Worm (Caenorhabditis elegans) whole organism, L3 larva: Measurements from ENCODE around the gene T20B5.2.
A peak's percentile ranks its signal among the peaks of the same experiment; 100 is the strongest.

Source experiments
- R02D3.7 ChIP-seq: fragments of 150-350 bp; optimal IDR thresholded peaks from 2 replicates; lab custom pipeline; 2014; ENCODE audit warnings: missing biosample characterization, missing genetic modification characterization
- ZK546.5 ChIP-seq: sonication (generic microtip); optimal IDR thresholded peaks from 2 replicates; lab custom pipeline; 2017; ENCODE audit warnings: missing biosample characterization, missing genetic modification characterization
- aly-2 ChIP-seq: fragments of 150-350 bp; optimal IDR thresholded peaks from 2 replicates; lab custom pipeline; 2014; ENCODE audit warnings: missing biosample characterization, missing genetic modification characterization
- ama-1 ChIP-seq: fragments of 150-350 bp; optimal IDR thresholded peaks from 2 replicates; lab custom pipeline; 2018
- ceh-16 ChIP-seq: sonication (generic microtip); optimal IDR thresholded peaks from 2 replicates; lab custom pipeline; 2017; ENCODE audit warnings: missing biosample characterization, missing genetic modification characterization
- ceh-28 ChIP-seq: fragments of 150-350 bp; optimal IDR thresholded peaks from 2 replicates; lab custom pipeline; 2014; ENCODE audit warnings: missing biosample characterization, missing genetic modification reagents, missing genetic modification characterization
- ceh-82 ChIP-seq: fragments of 150-350 bp; optimal IDR thresholded peaks from 2 replicates; lab custom pipeline; 2014; ENCODE audit warnings: missing biosample characterization, missing genetic modification characterization
- ceh-9 ChIP-seq: sonication (generic microtip); optimal IDR thresholded peaks from 2 replicates; lab custom pipeline; 2018; ENCODE audit warnings: missing biosample characterization, missing genetic modification characterization
- daf-12 ChIP-seq: fragments of 150-350 bp; optimal IDR thresholded peaks from 2 replicates; lab custom pipeline; 2014; ENCODE audit warnings: missing biosample characterization, missing genetic modification reagents, missing genetic modification characterization
- egl-27 ChIP-seq: sonication (generic microtip); optimal IDR thresholded peaks from 4 replicates; lab custom pipeline; 2017; ENCODE audit warnings: missing biosample characterization, missing genetic modification reagents, missing genetic modification characterization
- egl-5 ChIP-seq: fragments of 150-350 bp; optimal IDR thresholded peaks from 2 replicates; lab custom pipeline; 2017; ENCODE audit warnings: missing biosample characterization, missing genetic modification reagents, missing genetic modification characterization, inconsistent platforms
- elt-1 ChIP-seq: fragments of 150-350 bp; optimal IDR thresholded peaks from 2 replicates; lab custom pipeline; 2014; ENCODE audit warnings: missing biosample characterization, missing genetic modification characterization
- elt-2 ChIP-seq: sonication (generic microtip); optimal IDR thresholded peaks from 2 replicates; lab custom pipeline; 2016; ENCODE audit warnings: missing genetic modification reagents, mild to moderate bottlenecking, missing genetic modification characterization, missing compliant biosample characterization
- elt-3 ChIP-seq, 3 experiments: fragments of 150-350 bp in 1 of 3; sonication (generic microtip) in 2 of 3; optimal IDR thresholded peaks; 2 replicates in 2 of 3; 4 replicates in 1 of 3; lab custom pipeline; 2014 to 2017; ENCODE audit warnings: missing biosample characterization in 3 of 3, missing genetic modification characterization in 3 of 3
- eor-1 ChIP-seq, 2 experiments: fragments of 150-350 bp; optimal IDR thresholded peaks; 2 replicates each; lab custom pipeline; 2014 to 2018; ENCODE audit warnings: missing biosample characterization in 2 of 2, missing genetic modification characterization in 2 of 2
- fkh-10 ChIP-seq: sonication (generic microtip); optimal IDR thresholded peaks from 2 replicates; lab custom pipeline; 2017; ENCODE audit warnings: missing biosample characterization, missing genetic modification reagents, missing genetic modification characterization
- fkh-2 ChIP-seq: fragments of 150-350 bp; optimal IDR thresholded peaks from 2 replicates; lab custom pipeline; 2014; ENCODE audit warnings: missing biosample characterization, missing genetic modification reagents, missing genetic modification characterization
- fos-1 ChIP-seq: fragments of 150-350 bp; optimal IDR thresholded peaks from 2 replicates; lab custom pipeline; 2014; ENCODE audit warnings: missing biosample characterization, missing genetic modification characterization
- hmg-11 ChIP-seq: sonication (generic microtip); optimal IDR thresholded peaks from 2 replicates; lab custom pipeline; 2016; ENCODE audit warnings: missing genetic modification characterization, missing compliant biosample characterization
- jun-1 ChIP-seq: fragments of 150-350 bp; optimal IDR thresholded peaks from 2 replicates; lab custom pipeline; 2014; ENCODE audit warnings: missing biosample characterization, missing genetic modification reagents, missing genetic modification characterization
- lin-15B ChIP-seq: fragments of 150-350 bp; optimal IDR thresholded peaks from 2 replicates; lab custom pipeline; 2014; ENCODE audit warnings: missing biosample characterization, missing genetic modification characterization
- lin-39 ChIP-seq: fragments of 150-350 bp; optimal IDR thresholded peaks from 2 replicates; lab custom pipeline; 2018; ENCODE audit warnings: missing biosample characterization, missing genetic modification reagents, missing genetic modification characterization
- lsy-12 ChIP-seq: sonication (generic microtip); optimal IDR thresholded peaks from 2 replicates; lab custom pipeline; 2016; ENCODE audit warnings: mild to moderate bottlenecking, missing genetic modification characterization, missing compliant biosample characterization
- mdl-1 ChIP-seq: fragments of 150-350 bp; optimal IDR thresholded peaks from 2 replicates; lab custom pipeline; 2014; ENCODE audit warnings: missing biosample characterization, missing genetic modification characterization
- mml-1 ChIP-seq: fragments of 150-350 bp; sonication (generic microtip); optimal IDR thresholded peaks from 3 replicates; lab custom pipeline; 2014; ENCODE audit warnings: missing biosample characterization, missing genetic modification characterization
- nfya-1 ChIP-seq: sonication (generic microtip); optimal IDR thresholded peaks from 2 replicates; lab custom pipeline; 2017; ENCODE audit warnings: missing genetic modification characterization, mild to moderate bottlenecking, missing compliant biosample characterization, antibody characterized with exemption, moderate library complexity; ENCODE audit not compliant: insufficient read depth
- nhr-11 ChIP-seq: fragments of 150-350 bp; optimal IDR thresholded peaks from 2 replicates; lab custom pipeline; 2014; ENCODE audit warnings: missing biosample characterization, missing genetic modification characterization
- nhr-12 ChIP-seq: fragments of 150-350 bp; optimal IDR thresholded peaks from 2 replicates; lab custom pipeline; 2014; ENCODE audit warnings: missing biosample characterization, missing genetic modification characterization
- nhr-23 ChIP-seq: fragments of 150-350 bp; optimal IDR thresholded peaks from 2 replicates; lab custom pipeline; 2014; ENCODE audit warnings: missing biosample characterization, missing genetic modification reagents, missing genetic modification characterization
- nhr-237 ChIP-seq: fragments of 150-350 bp; optimal IDR thresholded peaks from 2 replicates; lab custom pipeline; 2014; ENCODE audit warnings: missing biosample characterization, missing genetic modification characterization
- nhr-25 ChIP-seq: sonication (generic microtip); optimal IDR thresholded peaks from 2 replicates; lab custom pipeline; 2017; ENCODE audit warnings: missing biosample characterization, missing genetic modification characterization
- nhr-28 ChIP-seq: fragments of 150-350 bp; optimal IDR thresholded peaks from 2 replicates; lab custom pipeline; 2014; ENCODE audit warnings: missing biosample characterization, missing genetic modification characterization
- nhr-43 ChIP-seq: sonication (generic microtip); optimal IDR thresholded peaks from 2 replicates; lab custom pipeline; 2016; ENCODE audit warnings: mild to moderate bottlenecking, missing genetic modification characterization, missing compliant biosample characterization; ENCODE audit not compliant: poor library complexity, severe bottlenecking
- nhr-67 ChIP-seq: fragments of 150-350 bp; optimal IDR thresholded peaks from 2 replicates; lab custom pipeline; 2014; ENCODE audit warnings: missing biosample characterization, missing genetic modification characterization
- nhr-76 ChIP-seq: fragments of 150-350 bp; sonication (generic microtip); optimal IDR thresholded peaks from 5 replicates; lab custom pipeline; 2014; ENCODE audit warnings: missing biosample characterization, missing genetic modification characterization
- nhr-77 ChIP-seq: fragments of 150-350 bp; optimal IDR thresholded peaks from 2 replicates; lab custom pipeline; 2014; ENCODE audit warnings: missing biosample characterization, missing genetic modification characterization
- pha-4 ChIP-seq: fragments of 150-350 bp; optimal IDR thresholded peaks from 2 replicates; lab custom pipeline; 2014; ENCODE audit warnings: missing biosample characterization, missing genetic modification reagents, missing genetic modification characterization
- pqm-1 ChIP-seq: fragments of 150-350 bp; optimal IDR thresholded peaks from 2 replicates; lab custom pipeline; 2017; ENCODE audit warnings: missing biosample characterization, missing genetic modification characterization, inconsistent platforms
- sea-2 ChIP-seq: fragments of 150-350 bp; sonication (generic microtip); optimal IDR thresholded peaks from 4 replicates; lab custom pipeline; 2014; ENCODE audit warnings: missing biosample characterization, missing genetic modification reagents, missing genetic modification characterization
- skn-1 ChIP-seq: fragments of 150-350 bp; optimal IDR thresholded peaks from 2 replicates; lab custom pipeline; 2014; ENCODE audit warnings: missing biosample characterization, missing genetic modification characterization
- snpc-4 ChIP-seq: fragments of 150-350 bp; optimal IDR thresholded peaks from 2 replicates; lab custom pipeline; 2014; ENCODE audit warnings: missing biosample characterization, missing genetic modification characterization
- tbx-2 ChIP-seq: sonication (generic microtip); optimal IDR thresholded peaks from 2 replicates; lab custom pipeline; 2016; ENCODE audit warnings: mild to moderate bottlenecking, missing genetic modification characterization, missing compliant biosample characterization
- unc-39 ChIP-seq: sonication (generic microtip); optimal IDR thresholded peaks from 4 replicates; lab custom pipeline; 2017; ENCODE audit warnings: missing biosample characterization, missing genetic modification characterization
- unc-62 ChIP-seq: fragments of 150-350 bp; sonication (generic microtip); optimal IDR thresholded peaks from 4 replicates; lab custom pipeline; 2014; ENCODE audit warnings: missing biosample characterization, missing genetic modification reagents, missing genetic modification characterization
- zag-1 ChIP-seq: fragments of 150-350 bp; optimal IDR thresholded peaks from 2 replicates; lab custom pipeline; 2014; ENCODE audit warnings: missing biosample characterization, missing genetic modification characterization
- ztf-11 ChIP-seq: fragments of 150-350 bp; optimal IDR thresholded peaks from 2 replicates; lab custom pipeline; 2014; ENCODE audit warnings: missing biosample characterization, missing genetic modification characterization
- ztf-4 ChIP-seq: fragments of 150-350 bp; optimal IDR thresholded peaks from 2 replicates; lab custom pipeline; 2014; ENCODE audit warnings: missing biosample characterization, missing genetic modification characterization

T20B5.2 gene

DNA sequence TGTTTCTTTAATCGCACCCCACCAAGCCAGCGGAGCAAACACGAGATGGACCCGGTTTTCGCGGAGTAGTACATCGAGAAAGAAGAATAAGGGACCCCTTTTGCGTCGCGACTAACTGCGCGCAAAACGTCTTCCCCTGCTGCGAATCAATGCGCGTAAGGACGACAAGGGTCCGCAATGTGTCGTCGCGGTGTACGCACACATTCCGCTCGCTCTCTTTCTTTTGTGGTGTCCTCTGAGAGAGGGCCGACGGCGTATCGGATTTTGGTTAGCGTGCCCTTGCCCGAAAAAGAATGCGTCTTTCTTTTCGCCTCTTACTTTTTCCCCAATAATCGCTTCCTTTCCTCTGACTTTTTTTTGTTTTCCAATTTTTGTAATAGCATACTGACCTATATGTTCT is 6.9 kb downstream of the T20B5.2 start (continued):
- no peak for TF ChIP-seq ceh-9 (tag; lab: Kevin White, UChicago)

DNA sequence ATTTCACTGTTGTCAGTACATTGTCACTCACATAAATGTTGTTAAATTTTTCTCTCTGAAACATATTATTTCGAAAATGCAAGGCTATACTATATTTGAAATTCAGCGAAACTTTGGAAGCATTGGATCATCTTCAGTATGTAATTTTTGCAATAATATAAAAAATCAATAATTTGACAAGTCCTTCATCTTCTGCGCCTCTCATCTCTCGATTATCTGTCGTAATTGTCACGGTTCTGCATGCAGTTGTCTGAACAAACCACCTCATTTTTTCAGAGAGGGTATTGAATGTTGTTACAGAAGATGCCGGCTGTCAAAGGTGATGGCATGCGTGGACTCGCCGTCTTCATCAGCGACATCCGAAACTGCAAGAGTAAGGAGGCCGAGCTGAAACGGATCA is 7.4 kb downstream of the T20B5.2 start, which contains the start of gene apa-2:
apa-2 (plus strand) TSS at position 301 of the 400 bp plus-strand sequence.
- no peak for TF ChIP-seq R02D3.7 (tag; lab: Kevin White, UChicago)
- no peak for TF ChIP-seq ztf-11
- no peak for TF ChIP-seq unc-39 (tag; lab: Kevin White, UChicago)
- TF ChIP-seq nhr-28 (tag; lab: Kevin White, UChicago): no peak
- no peak for TF ChIP-seq ZK546.5 (tag; lab: Kevin White, UChicago)
- TF ChIP-seq lin-15B: no peak
- TF ChIP-seq lsy-12 (tag; lab: Kevin White, UChicago): no peak

ce11 chrX:9347380-9347979 is 16.5 kb downstream of the T20B5.2 start, which contains the start of gene oga-1:
Gene oga-1, minus strand, starts transcription at chrX:9347430.
- TF ChIP-seq ama-1 (lab: Kevin White, UChicago) (peak; percentile 30), mml-1 (tag; lab: Kevin White, UChicago) (no peak), ztf-4 (no peak), unc-39 (tag; lab: Kevin White, UChicago) (no peak), zag-1 (tag; lab: Kevin White, UChicago) (no peak), ZK546.5 (tag; lab: Kevin White, UChicago) (no peak), nhr-12 (tag; lab: Kevin White, UChicago) (no peak), nhr-23 (no peak), lsy-12 (tag; lab: Kevin White, UChicago) (no peak), nhr-28 (tag; lab: Kevin White, UChicago) (no peak), fkh-2 (tag; lab: Kevin White, UChicago) (peak; percentile 77), nhr-25 (peak; percentile 91), nhr-237 (tag; lab: Kevin White, UChicago) (no peak), nhr-67 (tag; lab: Kevin White, UChicago) (no peak), pha-4 (tag; lab: Kevin White, UChicago) (peak; percentile 91), skn-1 (no peak), R02D3.7 (tag; lab: Kevin White, UChicago) (no peak), nhr-43 (tag; lab: Kevin White, UChicago) (peak; percentile 57), mdl-1 (tag; lab: Kevin White, UChicago) (peak; percentile 91), unc-62 (GFP tag; lab: Kevin White, UChicago) (no peak), elt-1 (tag; lab: Kevin White, UChicago) (no peak), ceh-82 (no peak), fkh-10 (GFP tag; lab: Kevin White, UChicago) (peak; percentile 19), pqm-1 (tag; lab: Kevin White, UChicago) (peak; percentile 9), fos-1 (tag; lab: Kevin White, UChicago) (no peak), elt-3 (tag; optimal IDR thresholded peaks at IDR 0.05; lab: Kevin White, UChicago) (no peak), nhr-11 (tag; lab: Kevin White, UChicago) (no peak), ztf-11 (no peak), egl-5 (tag; lab: Kevin White, UChicago) (peak; percentile 83), eor-1 (tag; optimal IDR thresholded peaks at IDR 0.05; lab: Kevin White, UChicago) (no peak), elt-2 (tag; lab: Kevin White, UChicago) (peak; percentile 66), lin-15B (peak; percentile 25), nfya-1 (tag; lab: Kevin White, UChicago) (peak; percentile 79), snpc-4 (peak; percentile 65), aly-2 (no peak), lin-39 (tag; lab: Kevin White, UChicago) (peak; percentile 75), daf-12 (tag; lab: Kevin White, UChicago) (no peak), jun-1 (tag; lab: Kevin White, UChicago) (peak; percentile 42), ceh-9 (tag; lab: Kevin White, UChicago) (no peak), nhr-76 (no peak), tbx-2 (tag; lab: Kevin White, UChicago) (no peak), ceh-16 (no peak), nhr-77 (tag; lab: Kevin White, UChicago) (no peak), egl-27 (tag; lab: Kevin White, UChicago) (no peak), ceh-28 (tag; lab: Kevin White, UChicago) (peak; percentile 52), sea-2 (no peak), hmg-11 (tag; lab: Kevin White, UChicago) (peak; percentile 63)
- TF ChIP-seq, all 47 proteins: peak for 17
